Worm (Caenorhabditis elegans) whole organism, L1 larva: Measurements from ENCODE around the gene H01M10.1.

Experiments
- C04F5.9 ChIP-seq: sonication (generic microtip); optimal IDR thresholded peaks from 2 replicates; lab custom pipeline; 2016; ENCODE audit warnings: missing genetic modification characterization, missing compliant biosample characterization
- C16A3.4 ChIP-seq: fragments of 150-350 bp; optimal IDR thresholded peaks from 2 replicates; lab custom pipeline; 2014; ENCODE audit warnings: missing biosample characterization, missing genetic modification characterization
- aly-2 ChIP-seq: fragments of 150-350 bp; optimal IDR thresholded peaks from 2 replicates; lab custom pipeline; 2014; ENCODE audit warnings: missing biosample characterization, missing genetic modification characterization
- ceh-82 ChIP-seq, 3 experiments: fragments of 150-350 bp in 1 of 3; sonication (generic microtip) in 2 of 3; optimal IDR thresholded peaks; 2 replicates each; lab custom pipeline; 2014 to 2017; ENCODE audit warnings: missing biosample characterization in 3 of 3, missing genetic modification characterization in 3 of 3
- egl-27 ChIP-seq, 2 experiments: fragments of 150-350 bp in 1 of 2; sonication (generic microtip); optimal IDR thresholded peaks; 3 replicates each; lab custom pipeline; 2017 to 2018; ENCODE audit warnings: missing biosample characterization in 2 of 2, missing genetic modification characterization in 2 of 2, missing genetic modification reagents in 2 of 2
- elt-3 ChIP-seq, 6 experiments: fragments of 150-350 bp in 1 of 6; sonication (generic microtip); optimal IDR thresholded peaks; 2 replicates each; lab custom pipeline; 2017 to 2018; ENCODE audit warnings: missing biosample characterization in 6 of 6, missing genetic modification characterization in 6 of 6, inconsistent platforms in 1 of 6
- grh-1 ChIP-seq: fragments of 200-800 bp; sonication (Bioruptor generic); IDR thresholded peaks from 2 replicates; pipeline ENCODE4 v1.3.6; 2022; ENCODE audit warnings: missing genetic modification reagents, missing genetic modification characterization, missing compliant biosample characterization
- lin-35 ChIP-seq, 2 experiments: fragments of 150-350 bp; optimal IDR thresholded peaks; 2 replicates each; lab custom pipeline; 2014; ENCODE audit warnings: missing biosample characterization in 2 of 2, missing genetic modification characterization in 2 of 2, missing genetic modification reagents in 2 of 2
- nhr-237 ChIP-seq: fragments of 150-350 bp; optimal IDR thresholded peaks from 2 replicates; lab custom pipeline; 2014; ENCODE audit warnings: missing biosample characterization, missing genetic modification characterization
- skn-1 ChIP-seq: fragments of 150-350 bp; optimal IDR thresholded peaks from 2 replicates; lab custom pipeline; 2014; ENCODE audit warnings: missing biosample characterization, missing genetic modification characterization
- snpc-4 ChIP-seq: fragments of 150-350 bp; optimal IDR thresholded peaks from 2 replicates; lab custom pipeline; 2014; ENCODE audit warnings: missing biosample characterization, missing genetic modification characterization
- tbx-2 ChIP-seq: sonication (generic microtip); optimal IDR thresholded peaks from 2 replicates; lab custom pipeline; 2016; ENCODE audit warnings: missing genetic modification characterization, missing compliant biosample characterization
- unc-62 ChIP-seq: fragments of 150-350 bp; optimal IDR thresholded peaks from 2 replicates; lab custom pipeline; 2014; ENCODE audit warnings: missing biosample characterization, missing genetic modification reagents, missing genetic modification characterization

DNA sequence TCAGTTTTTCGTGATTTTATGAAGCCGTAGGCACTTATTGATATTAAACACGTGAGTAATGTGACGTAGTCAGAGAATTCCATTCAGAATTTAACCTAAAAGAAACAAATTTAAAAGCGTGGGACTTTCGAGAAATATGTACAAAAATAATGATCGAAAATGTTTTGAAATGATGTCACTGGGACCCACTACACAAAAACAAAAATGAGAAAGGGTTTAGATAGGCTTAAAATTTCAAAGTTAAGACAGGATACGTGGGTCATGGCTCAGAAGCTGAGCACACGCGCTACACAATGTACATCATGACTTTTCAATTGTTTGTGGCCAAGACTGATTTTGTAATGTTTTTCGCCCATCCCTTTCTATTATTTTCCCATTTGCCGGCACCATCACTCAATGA is 31.5 kb downstream of the H01M10.1 start, which contains the start of gene smvt-1:
- TF ChIP-seq grh-1 (no peak), C16A3.4 (tag; lab: Kevin White, UChicago) (no peak), lin-35 (GFP tag; optimal IDR thresholded peaks at IDR 0.05; lab: Kevin White, UChicago) (no peak), unc-62 (GFP tag; lab: Kevin White, UChicago) (no peak), egl-27 (tag; optimal IDR thresholded peaks at IDR 0.05; lab: Kevin White, UChicago) (no peak), tbx-2 (tag; lab: Kevin White, UChicago) (no peak), nhr-237 (tag; lab: Kevin White, UChicago) (no peak), elt-3 (tag; optimal IDR thresholded peaks at IDR 0.05; lab: Kevin White, UChicago) (no peak), skn-1 (tag; lab: Kevin White, UChicago) (no peak), aly-2 (no peak), snpc-4 (tag; lab: Kevin White, UChicago) (no peak), C04F5.9 (tag; lab: Kevin White, UChicago) (no peak), ceh-82 (tag; optimal IDR thresholded peaks at IDR 0.05; lab: Kevin White, UChicago) (no peak)
